Fruit fly (Drosophila melanogaster) whole organism, embryonic: Measurements from ENCODE around the gene CG14110.

ENCODE experiments used
- Antp ChIP-seq: fragments of 200-800 bp; sonication (Bioruptor generic); optimal IDR thresholded peaks from 3 replicates; lab custom pipeline; 2016; ENCODE audit warnings: missing biosample characterization, missing genetic modification characterization
- Bgb ChIP-seq: fragments of 200-800 bp; sonication (Bioruptor generic); IDR thresholded peaks from 2 replicates; pipeline ENCODE4 v1.3.6; 2022; ENCODE audit warnings: missing biosample characterization, missing genetic modification characterization; ENCODE audit not compliant: partially characterized antibody
- CG10147 ChIP-seq: fragments of 200-800 bp; sonication (Bioruptor generic); optimal IDR thresholded peaks from 2 replicates; lab custom pipeline; 2019; ENCODE audit warnings: missing biosample characterization, mild to moderate bottlenecking, missing genetic modification characterization, moderate library complexity
- CG13296 ChIP-seq: fragments of 200-800 bp; sonication (Bioruptor generic); optimal IDR thresholded peaks from 3 replicates; lab custom pipeline; 2018; ENCODE audit warnings: missing biosample characterization, mild to moderate bottlenecking, missing genetic modification characterization
- CG14050 ChIP-seq: fragments of 200-800 bp; sonication (Bioruptor generic); IDR thresholded peaks from 3 replicates; pipeline ENCODE4 v1.3.6; 2022; ENCODE audit warnings: missing biosample characterization, missing genetic modification characterization
- CG14860 ChIP-seq: fragments of 200-800 bp; sonication (Bioruptor generic); IDR thresholded peaks from 3 replicates; pipeline ENCODE4 v1.3.6; 2022; ENCODE audit warnings: missing biosample characterization, missing genetic modification characterization; ENCODE audit not compliant: partially characterized antibody
- CG15514 ChIP-seq: fragments of 200-800 bp; sonication (Bioruptor generic); optimal IDR thresholded peaks from 3 replicates; lab custom pipeline; 2017; ENCODE audit warnings: missing biosample characterization, missing genetic modification characterization, mild to moderate bottlenecking, moderate library complexity, missing genetic modification reagents
- CG18619 ChIP-seq: fragments of 200-800 bp; sonication (Bioruptor generic); optimal IDR thresholded peaks from 3 replicates; lab custom pipeline; 2017; ENCODE audit warnings: missing biosample characterization, mild to moderate bottlenecking, missing genetic modification characterization
- CG2202 ChIP-seq: fragments of 200-800 bp; sonication (Bioruptor generic); optimal IDR thresholded peaks from 2 replicates; lab custom pipeline; 2018; ENCODE audit warnings: missing biosample characterization, mild to moderate bottlenecking, missing genetic modification characterization
- CG2712 ChIP-seq: fragments of 200-800 bp; optimal IDR thresholded peaks from 3 replicates; lab custom pipeline; 2019; ENCODE audit warnings: missing biosample characterization, mild to moderate bottlenecking, missing genetic modification characterization, moderate library complexity
- CG33213 ChIP-seq: fragments of 200-800 bp; sonication (Bioruptor generic); optimal IDR thresholded peaks from 3 replicates; lab custom pipeline; 2016; ENCODE audit warnings: missing biosample characterization, missing genetic modification characterization
- CG33557 ChIP-seq: fragments of 200-800 bp; sonication (Bioruptor generic); optimal IDR thresholded peaks from 2 replicates; lab custom pipeline; 2019; ENCODE audit warnings: missing biosample characterization, mild to moderate bottlenecking, missing genetic modification characterization, moderate library complexity
- CG3407 ChIP-seq: fragments of 200-800 bp; sonication (Bioruptor generic); optimal IDR thresholded peaks from 2 replicates; lab custom pipeline; 2018; ENCODE audit warnings: missing biosample characterization, mild to moderate bottlenecking, missing genetic modification characterization
- CG3838 ChIP-seq: fragments of 200-800 bp; sonication (Bioruptor generic); optimal IDR thresholded peaks from 3 replicates; lab custom pipeline; 2016; ENCODE audit warnings: missing biosample characterization, missing genetic modification characterization
- CG3995 ChIP-seq: fragments of 200-800 bp; sonication (Bioruptor generic); optimal IDR thresholded peaks from 3 replicates; lab custom pipeline; 2016; ENCODE audit warnings: missing biosample characterization, missing genetic modification characterization
- CG4854 ChIP-seq: fragments of 200-800 bp; sonication (Bioruptor generic); optimal IDR thresholded peaks from 2 replicates; lab custom pipeline; 2016; ENCODE audit warnings: missing biosample characterization, missing genetic modification characterization, inconsistent platforms
- CG6791 ChIP-seq: fragments of 200-800 bp; sonication (Bioruptor generic); IDR thresholded peaks from 3 replicates; pipeline ENCODE4 v1.3.6; 2022; ENCODE audit warnings: missing biosample characterization, missing genetic modification characterization; ENCODE audit not compliant: partially characterized antibody
- CTCF ChIP-seq: fragments of 200-800 bp; sonication (Bioruptor generic); optimal IDR thresholded peaks from 2 replicates; lab custom pipeline; 2017; ENCODE audit warnings: missing biosample characterization, mild to moderate bottlenecking, missing genetic modification characterization, moderate library complexity
- D19A ChIP-seq: fragments of 200-800 bp; optimal IDR thresholded peaks from 3 replicates; lab custom pipeline; 2019; ENCODE audit warnings: missing biosample characterization, mild to moderate bottlenecking, missing genetic modification characterization, moderate library complexity
- Dbx ChIP-seq: fragments of 200-800 bp; sonication (Bioruptor generic); IDR thresholded peaks from 3 replicates; pipeline ENCODE4 v1.3.6; 2022; ENCODE audit warnings: missing biosample characterization, missing genetic modification characterization
- Deaf1 ChIP-seq: fragments of 200-800 bp; optimal IDR thresholded peaks from 3 replicates; lab custom pipeline; 2019; ENCODE audit warnings: missing biosample characterization, mild to moderate bottlenecking, missing genetic modification characterization, moderate library complexity
- Dll ChIP-seq: fragments of 200-800 bp; sonication (Bioruptor generic); IDR thresholded peaks from 4 replicates; pipeline ENCODE4 v1.3.6; 2022; ENCODE audit warnings: missing biosample characterization, missing genetic modification characterization; ENCODE audit not compliant: partially characterized antibody
- E2f1 ChIP-seq: fragments of 200-800 bp; sonication (Bioruptor generic); IDR thresholded peaks from 2 replicates; pipeline ENCODE4 v1.3.6; 2022; ENCODE audit warnings: missing biosample characterization, missing genetic modification characterization
- E2f2 ChIP-seq: fragments of 200-800 bp; sonication (Bioruptor generic); IDR thresholded peaks from 2 replicates; pipeline ENCODE4 v1.3.6; 2022; ENCODE audit warnings: missing biosample characterization, missing genetic modification characterization
- Ets97D ChIP-seq: fragments of 200-800 bp; sonication (Bioruptor generic); optimal IDR thresholded peaks from 3 replicates; lab custom pipeline; 2016; ENCODE audit warnings: missing biosample characterization, missing genetic modification characterization
- Fer3 ChIP-seq: fragments of 200-800 bp; sonication (Bioruptor generic); optimal IDR thresholded peaks from 2 replicates; lab custom pipeline; 2018; ENCODE audit warnings: missing biosample characterization, mild to moderate bottlenecking, missing genetic modification characterization, moderate library complexity
- HLHmδ ChIP-seq: fragments of 200-800 bp; sonication (Bioruptor generic); optimal IDR thresholded peaks from 2 replicates; lab custom pipeline; 2018; ENCODE audit warnings: missing biosample characterization, mild to moderate bottlenecking, missing genetic modification characterization, moderate library complexity
- HmgZ ChIP-seq: fragments of 200-800 bp; sonication (Bioruptor generic); optimal IDR thresholded peaks from 2 replicates; lab custom pipeline; 2018; ENCODE audit warnings: missing biosample characterization, mild to moderate bottlenecking, missing genetic modification characterization
- MESR4 ChIP-seq: fragments of 200-800 bp; sonication (Bioruptor generic); optimal IDR thresholded peaks from 2 replicates; lab custom pipeline; 2018; ENCODE audit warnings: missing biosample characterization, mild to moderate bottlenecking, missing genetic modification characterization, moderate library complexity
- Med ChIP-seq: fragments of 200-800 bp; sonication (Bioruptor generic); peaks from one replicate; lab custom pipeline; 2016; ENCODE audit warnings: missing biosample characterization, missing genetic modification characterization, mild to moderate bottlenecking, inconsistent platforms, moderate library complexity
- Mes4 ChIP-seq: fragments of 200-800 bp; sonication (Bioruptor generic); optimal IDR thresholded peaks from 2 replicates; lab custom pipeline; 2016; ENCODE audit warnings: missing biosample characterization, missing genetic modification characterization
- Myb ChIP-seq: fragments of 200-800 bp; sonication (Bioruptor generic); optimal IDR thresholded peaks from 2 replicates; lab custom pipeline; 2016; ENCODE audit warnings: missing biosample characterization, missing genetic modification characterization
- Ptx1 ChIP-seq: fragments of 200-800 bp; sonication (Bioruptor generic); IDR thresholded peaks from 2 replicates; pipeline ENCODE4 v1.3.6; 2022; ENCODE audit warnings: missing biosample characterization, missing genetic modification characterization
- Sry-δ ChIP-seq: fragments of 200-800 bp; sonication (Bioruptor generic); optimal IDR thresholded peaks from 2 replicates; lab custom pipeline; 2016; ENCODE audit warnings: missing biosample characterization, missing genetic modification characterization
- YL-1 ChIP-seq: fragments of 200-800 bp; sonication (Bioruptor generic); optimal IDR thresholded peaks from 3 replicates; lab custom pipeline; 2017; ENCODE audit warnings: missing biosample characterization, mild to moderate bottlenecking, missing genetic modification characterization
- abd-A ChIP-seq: fragments of 200-800 bp; sonication (Bioruptor generic); optimal IDR thresholded peaks from 3 replicates; lab custom pipeline; 2019; ENCODE audit warnings: missing biosample characterization, mild to moderate bottlenecking, missing genetic modification characterization, moderate library complexity
- amos ChIP-seq: fragments of 200-800 bp; sonication (Bioruptor generic); IDR thresholded peaks from 2 replicates; pipeline ENCODE4 v1.3.6; 2022; ENCODE audit warnings: missing biosample characterization, missing genetic modification characterization; ENCODE audit not compliant: partially characterized antibody
- bigmax ChIP-seq: fragments of 200-800 bp; sonication (Bioruptor generic); optimal IDR thresholded peaks from 2 replicates; lab custom pipeline; 2018; ENCODE audit warnings: missing biosample characterization, mild to moderate bottlenecking, missing genetic modification characterization
- danr ChIP-seq: fragments of 200-800 bp; sonication (Bioruptor generic); IDR thresholded peaks from 2 replicates; pipeline ENCODE4 v1.3.6; 2022; ENCODE audit warnings: missing biosample characterization, missing genetic modification characterization
- gem ChIP-seq: fragments of 200-800 bp; sonication (Bioruptor generic); optimal IDR thresholded peaks from 2 replicates; lab custom pipeline; 2019; ENCODE audit warnings: missing biosample characterization, mild to moderate bottlenecking, missing genetic modification characterization, moderate library complexity
- gt ChIP-seq: fragments of 200-800 bp; sonication (Bioruptor generic); IDR thresholded peaks from 2 replicates; pipeline ENCODE4 v1.3.6; 2022; ENCODE audit warnings: missing biosample characterization, missing genetic modification characterization
- hkb ChIP-seq, 2 experiments: fragments of 200-800 bp in 1 of 2; fragments of >200 bp in 1 of 2; sonication (Bioruptor generic) in 1 of 2; IDR thresholded peaks in 1 of 2; optimal IDR thresholded peaks in 1 of 2; 2 replicates each; pipeline versions ENCODE4 v1.3.6 to Lab custom; 2017 to 2022; ENCODE audit warnings: missing biosample characterization in 1 of 2, missing genetic modification characterization in 1 of 2
- insv ChIP-seq, 2 experiments: fragments of 200-800 bp; sonication (Bioruptor generic); optimal IDR thresholded peaks; 3 replicates each; lab custom pipeline; 2016 to 2018; ENCODE audit warnings: missing biosample characterization in 2 of 2, missing genetic modification characterization in 2 of 2
- inv ChIP-seq: fragments of 200-800 bp; sonication (Bioruptor generic); IDR thresholded peaks from 2 replicates; pipeline ENCODE4 v1.3.6; 2022; ENCODE audit warnings: missing biosample characterization, missing genetic modification characterization; ENCODE audit not compliant: partially characterized antibody
- jumu ChIP-seq: fragments of 200-800 bp; sonication (Bioruptor generic); optimal IDR thresholded peaks from 3 replicates; lab custom pipeline; 2016; ENCODE audit warnings: missing biosample characterization, missing genetic modification characterization
- onecut ChIP-seq: fragments of 200-800 bp; sonication (Bioruptor generic); IDR thresholded peaks from 2 replicates; pipeline ENCODE4 v1.3.6; 2022; ENCODE audit warnings: missing biosample characterization, missing genetic modification characterization
- org-1 ChIP-seq: fragments of 200-800 bp; sonication (Bioruptor generic); optimal IDR thresholded peaks from 2 replicates; lab custom pipeline; 2017; ENCODE audit warnings: missing biosample characterization, missing genetic modification characterization
- peb ChIP-seq: fragments of 200-800 bp; sonication (Bioruptor generic); IDR thresholded peaks from 2 replicates; pipeline ENCODE4 v1.3.6; 2022; ENCODE audit warnings: missing biosample characterization, missing genetic modification characterization
- shn ChIP-seq: fragments of 200-800 bp; sonication (Bioruptor generic); optimal IDR thresholded peaks from 3 replicates; lab custom pipeline; 2016; ENCODE audit warnings: missing biosample characterization, missing genetic modification characterization

The CG14110 gene

DNA sequence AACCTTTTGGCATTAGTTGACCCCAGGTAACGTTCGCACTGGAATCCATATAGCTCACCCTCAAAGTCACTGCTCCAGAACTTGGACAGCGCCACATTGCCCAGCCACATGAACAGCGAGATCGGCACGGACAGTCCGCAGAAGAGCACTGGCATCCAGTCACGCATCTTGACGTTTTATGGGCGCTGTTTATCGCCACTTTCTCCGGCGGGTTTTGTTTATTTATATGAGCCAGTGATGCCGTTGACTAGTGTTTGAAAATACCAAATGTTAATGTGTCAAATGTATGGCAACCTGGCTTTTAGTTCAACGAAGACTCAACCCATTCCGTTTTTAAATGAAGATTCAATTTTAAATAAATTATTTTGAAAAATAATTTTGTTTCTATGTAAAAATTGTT, 3.0 kb downstream of the CG14110 start, which contains the start of gene CG10171 (continued):
- peak; percentile 35; the same call in 1 of the 2 replicates for TF ChIP-seq amos (GFP tag; lab: Robert Waterston, UW)
- peak; percentile 46 for TF ChIP-seq YL-1 (GFP tag; lab: Kevin White, UChicago)
- no peak for TF ChIP-seq hkb (optimal IDR thresholded peaks at IDR 0.05; lab: Kevin White, UChicago)
- no peak for TF ChIP-seq hkb (GFP tag; IDR thresholded peaks at IDR 0.05; lab: Robert Waterston, UW)
- 0 out of 2 replicates have a peak, but pooled peaks have one; percentile 6 for TF ChIP-seq E2f1 (GFP tag; lab: Robert Waterston, UW)
- TF ChIP-seq danr, result no peak
- no peak for TF ChIP-seq CG13296
- no peak for TF ChIP-seq abd-A (tag; lab: Kevin White, UChicago)
- TF ChIP-seq CG6791 (GFP tag; lab: Robert Waterston, UW), result 0 out of 3 replicates have a peak, but pooled peaks have one; percentile 30
- no peak for TF ChIP-seq shn (GFP tag; lab: Kevin White, UChicago)
- TF ChIP-seq bigmax (GFP tag; lab: Kevin White, UChicago), result no peak
- no peak for TF ChIP-seq org-1 (GFP tag; lab: Kevin White, UChicago)
- no peak for TF ChIP-seq CG2202 (tag; lab: Kevin White, UChicago)
- TF ChIP-seq D19A (tag; lab: Kevin White, UChicago), result no peak

DNA sequence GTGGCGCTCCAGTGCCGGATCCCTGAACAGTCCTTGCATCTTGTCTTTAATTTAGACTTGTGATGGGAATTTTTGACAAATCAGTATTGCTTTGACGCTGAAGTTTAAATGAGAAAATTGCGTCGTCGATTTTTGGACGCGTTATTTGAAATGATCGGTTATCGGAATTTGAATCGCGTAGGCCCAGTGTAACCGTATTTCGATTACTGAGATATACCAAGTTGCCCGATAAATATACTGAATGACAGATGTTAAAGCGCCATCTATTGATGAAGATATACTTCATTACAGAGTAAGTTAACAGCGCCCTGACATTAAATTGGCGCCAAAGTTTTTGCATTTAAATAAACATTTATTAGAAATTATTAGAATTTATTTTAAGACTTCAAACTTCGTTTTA, 5.2 kb downstream of the CG14110 start, which contains the start of gene Poc1:
Poc1 (minus strand) TSS at position 173 of the 400 bp plus-strand sequence.
- TF ChIP-seq CG33557 (GFP tag; lab: Kevin White, UChicago), result no peak
- TF ChIP-seq E2f2 (GFP tag; lab: Robert Waterston, UW), result peak; percentile 98
- no peak for TF ChIP-seq Med (GFP tag; lab: Kevin White, UChicago)
- peak; percentile 22 for TF ChIP-seq MESR4 (GFP tag; lab: Kevin White, UChicago)
- TF ChIP-seq CG14050 (GFP tag; lab: Robert Waterston, UW), result no peak
- TF ChIP-seq CG33213, result peak; percentile 25
- TF ChIP-seq Dll (GFP tag; lab: Robert Waterston, UW), result peak; percentile 47; the same call in 2 of the 4 replicates
- TF ChIP-seq Myb (GFP tag; lab: Kevin White, UChicago), result peak; percentile 60
- TF ChIP-seq CG3838 (GFP tag; lab: Kevin White, UChicago), result no peak
- TF ChIP-seq CG18619 (GFP tag; lab: Kevin White, UChicago), result no peak
- TF ChIP-seq insv (GFP tag; optimal IDR thresholded peaks at IDR 0.05; lab: Kevin White, UChicago), result peak in 1 of 2 experiments; percentile 41
- no peak for TF ChIP-seq Dbx (GFP tag; lab: Robert Waterston, UW)
- no peak for TF ChIP-seq peb (GFP tag; lab: Robert Waterston, UW)
- no peak for TF ChIP-seq HmgZ (tag; lab: Kevin White, UChicago)
- no peak for TF ChIP-seq onecut (GFP tag; lab: Robert Waterston, UW)
- TF ChIP-seq inv (GFP tag; lab: Robert Waterston, UW), result 0 out of 2 replicates have a peak, but pooled peaks have one; percentile 3
- no peak for TF ChIP-seq CG3407 (GFP tag; lab: Kevin White, UChicago)
- TF ChIP-seq gt (GFP tag; lab: Robert Waterston, UW), result no peak
- no peak for TF ChIP-seq CG4854
- TF ChIP-seq Ets97D (GFP tag; lab: Kevin White, UChicago), result peak; percentile 38
- peak; percentile 23; the same call in 1 of the 3 replicates for TF ChIP-seq CG14860 (GFP tag; lab: Robert Waterston, UW)
- no peak for TF ChIP-seq Mes4
- no peak for TF ChIP-seq HLHmδ
- peak; percentile 28 for TF ChIP-seq CG15514
- no peak for TF ChIP-seq org-1 (GFP tag; lab: Kevin White, UChicago)
- no peak for TF ChIP-seq Antp (GFP tag; lab: Kevin White, UChicago)
- no peak for TF ChIP-seq Ptx1 (GFP tag; lab: Robert Waterston, UW)
- TF ChIP-seq Sry-δ (GFP tag; lab: Kevin White, UChicago), result peak; percentile 47
- no peak for TF ChIP-seq CG10147 (GFP tag; lab: Kevin White, UChicago)
- TF ChIP-seq Deaf1 (tag; lab: Kevin White, UChicago), result no peak
- TF ChIP-seq CG2712 (tag; lab: Kevin White, UChicago), result peak; percentile 41
- TF ChIP-seq Bgb (GFP tag; lab: Robert Waterston, UW), result 0 out of 2 replicates have a peak, but pooled peaks have one; percentile 51
- TF ChIP-seq Fer3 (tag; lab: Kevin White, UChicago), result no peak
- TF ChIP-seq jumu (GFP tag; lab: Kevin White, UChicago), result no peak
- no peak for TF ChIP-seq gem (tag; lab: Kevin White, UChicago)
- TF ChIP-seq CG3995, result no peak
- peak; percentile 98 for TF ChIP-seq CTCF (GFP tag; lab: Kevin White, UChicago)
